Worm (Caenorhabditis elegans) whole organism, L2 larva: ENCODE measurements around the gene chil-15.

Source experiments
- alr-1 ChIP-seq: fragments of 150-350 bp; optimal IDR thresholded peaks from 2 replicates; lab custom pipeline; 2014; ENCODE audit warnings: missing biosample characterization, missing genetic modification characterization
- ceh-82 ChIP-seq: fragments of 150-350 bp; optimal IDR thresholded peaks from 2 replicates; lab custom pipeline; 2014; ENCODE audit warnings: missing biosample characterization, missing genetic modification characterization
- egl-27 ChIP-seq: sonication (generic microtip); optimal IDR thresholded peaks from 3 replicates; lab custom pipeline; 2017; ENCODE audit warnings: missing biosample characterization, missing genetic modification reagents, missing genetic modification characterization
- elt-3 ChIP-seq: sonication (generic microtip); optimal IDR thresholded peaks from 2 replicates; lab custom pipeline; 2017; ENCODE audit warnings: missing biosample characterization, missing genetic modification characterization
- lin-11 ChIP-seq: fragments of 150-350 bp; sonication (generic microtip); optimal IDR thresholded peaks from 2 replicates; lab custom pipeline; 2014; ENCODE audit warnings: missing biosample characterization, missing genetic modification characterization, inconsistent platforms, mixed read lengths
- lin-13 ChIP-seq: fragments of 150-350 bp; optimal IDR thresholded peaks from 2 replicates; lab custom pipeline; 2014; ENCODE audit warnings: missing biosample characterization, missing genetic modification reagents, missing genetic modification characterization
- nhr-11 ChIP-seq: fragments of 150-350 bp; optimal IDR thresholded peaks from 2 replicates; lab custom pipeline; 2014; ENCODE audit warnings: missing biosample characterization, missing genetic modification characterization
- nhr-23 ChIP-seq: fragments of 150-350 bp; optimal IDR thresholded peaks from 2 replicates; lab custom pipeline; 2014; ENCODE audit warnings: missing biosample characterization, missing genetic modification reagents, missing genetic modification characterization
- skn-1 ChIP-seq: sonication (generic microtip); optimal IDR thresholded peaks from 2 replicates; lab custom pipeline; 2017; ENCODE audit warnings: missing biosample characterization, missing genetic modification characterization

DNA sequence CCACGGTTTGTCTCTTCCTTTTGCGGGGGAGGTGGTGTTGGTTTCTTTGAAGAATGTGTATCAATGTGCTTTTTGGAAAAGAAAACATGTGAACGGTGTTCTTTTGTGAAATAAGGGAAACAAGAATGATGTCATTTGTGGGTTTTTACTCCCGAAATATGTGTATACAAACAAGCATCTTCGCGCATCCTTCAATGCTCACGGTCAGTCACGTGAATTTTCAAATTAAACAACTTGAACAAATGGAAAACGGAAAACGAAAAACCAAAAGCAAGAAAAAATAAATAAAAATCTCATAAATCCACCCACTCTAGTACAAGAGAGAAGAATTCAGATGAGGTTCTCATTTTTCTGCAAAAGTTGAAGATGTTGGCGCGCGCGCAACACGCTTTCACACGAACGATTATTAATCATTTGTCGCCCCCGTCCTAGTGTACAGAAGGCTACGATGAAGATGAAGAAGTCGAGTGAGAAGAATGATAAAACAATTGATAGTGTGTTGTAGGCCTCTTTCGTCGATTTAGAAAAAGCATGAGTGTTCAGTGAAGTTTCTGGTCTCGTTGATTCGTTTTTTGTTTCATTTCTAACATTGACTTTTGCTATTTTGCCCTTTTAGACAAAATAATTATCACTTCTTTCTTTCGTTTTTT is 41.8 kb upstream of the chil-15 start:
- TF ChIP-seq nhr-11 (tag; lab: Kevin White, UChicago) (no peak), alr-1 (tag; lab: Kevin White, UChicago) (no peak), lin-11 (tag; lab: Kevin White, UChicago) (no peak), egl-27 (no peak), lin-13 (GFP tag; lab: Kevin White, UChicago) (no peak), skn-1 (no peak), elt-3 (no peak), nhr-23 (tag; lab: Kevin White, UChicago) (no peak), ceh-82 (tag; lab: Kevin White, UChicago) (no peak)
